Fruit fly (Drosophila melanogaster) whole organism: ENCODE measurements around the gene grsm.

Experiments
- Dll ChIP-seq: fragments of >200 bp; optimal IDR thresholded peaks from 2 replicates; lab custom pipeline; 2017
- EcR ChIP-seq, 2 experiments: fragments of >200 bp; optimal IDR thresholded peaks; 2 replicates each; lab custom pipeline; 2017; ENCODE audit warnings: missing biosample characterization in 2 of 2, missing genetic modification characterization in 2 of 2, missing genetic modification reagents in 2 of 2
- pan ChIP-seq: fragments of >200 bp; optimal IDR thresholded peaks from 2 replicates; lab custom pipeline; 2017
- psq ChIP-seq: fragments of >200 bp; optimal IDR thresholded peaks from 2 replicates; lab custom pipeline; 2017
- usp ChIP-seq: fragments of >200 bp; optimal IDR thresholded peaks from 2 replicates; lab custom pipeline; 2017; ENCODE audit warnings: missing biosample characterization, missing genetic modification characterization, mixed read lengths

dm6 chr3R:13015402-13015801, 47.9 kb upstream of the grsm start:
- TF ChIP-seq usp (GFP tag; lab: Kevin White, UChicago) (no peak), EcR (GFP tag; optimal IDR thresholded peaks at IDR 0.05; lab: Kevin White, UChicago) (no peak), pan (no peak), psq (lab: Kevin White, UChicago) (no peak), Dll (lab: Kevin White, UChicago) (no peak)
